Worm (Caenorhabditis elegans) whole organism, L2 larva: ENCODE results near the gene C53B4.3.

Experiments
- alr-1 ChIP-seq: fragments of 150-350 bp; optimal IDR thresholded peaks from 2 replicates; lab custom pipeline; 2014; ENCODE audit warnings: missing biosample characterization, missing genetic modification characterization
- blmp-1 ChIP-seq: sonication (generic microtip); optimal IDR thresholded peaks from 2 replicates; lab custom pipeline; 2017; ENCODE audit warnings: missing genetic modification characterization, mild to moderate bottlenecking, missing compliant biosample characterization, antibody characterized with exemption, moderate library complexity; ENCODE audit not compliant: insufficient read depth
- ceh-16 ChIP-seq: fragments of 150-350 bp; optimal IDR thresholded peaks from 2 replicates; lab custom pipeline; 2014; ENCODE audit warnings: missing biosample characterization, missing genetic modification characterization
- ceh-82 ChIP-seq: fragments of 150-350 bp; optimal IDR thresholded peaks from 2 replicates; lab custom pipeline; 2014; ENCODE audit warnings: missing biosample characterization, missing genetic modification characterization
- lsy-2 ChIP-seq, 2 experiments: fragments of 150-350 bp in 1 of 2; sonication (generic microtip) in 1 of 2; optimal IDR thresholded peaks; 2 replicates each; lab custom pipeline; 2014 to 2017; ENCODE audit warnings: missing biosample characterization in 2 of 2, missing genetic modification characterization in 2 of 2
- nhr-11 ChIP-seq: fragments of 150-350 bp; optimal IDR thresholded peaks from 2 replicates; lab custom pipeline; 2014; ENCODE audit warnings: missing biosample characterization, missing genetic modification characterization
- nhr-6 ChIP-seq: fragments of 150-350 bp; optimal IDR thresholded peaks from 2 replicates; lab custom pipeline; 2014; ENCODE audit warnings: missing biosample characterization, missing genetic modification characterization
- skn-1 ChIP-seq: sonication (generic microtip); optimal IDR thresholded peaks from 2 replicates; lab custom pipeline; 2017; ENCODE audit warnings: missing biosample characterization, missing genetic modification characterization
- snpc-4 ChIP-seq: fragments of 150-350 bp; optimal IDR thresholded peaks from 2 replicates; lab custom pipeline; 2014; ENCODE audit warnings: missing biosample characterization, missing genetic modification characterization
- unc-55 ChIP-seq: fragments of 150-350 bp; sonication (generic microtip); optimal IDR thresholded peaks from 3 replicates; lab custom pipeline; 2014; ENCODE audit warnings: missing biosample characterization, missing genetic modification reagents, missing genetic modification characterization

DNA sequence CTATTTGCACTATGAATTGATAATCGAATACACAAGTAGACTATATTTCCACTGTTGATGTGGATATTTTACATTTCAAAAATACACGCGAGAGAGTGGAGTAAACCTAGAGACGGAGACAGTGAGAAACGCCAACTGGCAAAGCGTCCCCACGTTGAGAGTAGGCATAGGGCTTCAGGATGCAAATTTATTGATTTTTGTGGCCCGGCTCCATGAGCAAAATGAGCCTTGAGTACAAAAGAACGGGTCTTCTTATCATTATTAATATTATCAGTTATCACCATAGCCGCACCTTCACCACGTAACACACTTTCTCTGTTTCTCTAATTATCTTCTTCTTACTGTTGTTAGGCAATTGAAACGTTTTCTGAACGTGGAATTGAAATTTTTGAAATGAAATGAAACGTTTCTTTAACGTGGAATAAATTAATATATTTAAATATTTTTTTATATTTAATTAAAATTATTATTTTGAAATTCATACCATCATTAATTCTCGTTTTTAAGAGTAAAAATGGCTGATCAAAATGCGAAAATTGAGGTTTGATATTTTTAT is 13.3 kb upstream of the C53B4.3 start, which contains the start of gene bre-1:
- TF ChIP-seq snpc-4 (tag; lab: Kevin White, UChicago) (no peak), unc-55 (no peak), blmp-1 (tag; lab: Kevin White, UChicago) (no peak), ceh-82 (tag; lab: Kevin White, UChicago) (no peak), nhr-11 (tag; lab: Kevin White, UChicago) (no peak), skn-1 (tag; lab: Kevin White, UChicago) (no peak), nhr-6 (tag; lab: Kevin White, UChicago) (no peak), ceh-16 (tag; lab: Kevin White, UChicago) (no peak), alr-1 (tag; lab: Kevin White, UChicago) (no peak), lsy-2 (tag; optimal IDR thresholded peaks at IDR 0.05; lab: Kevin White, UChicago) (no peak)
